Worm (Caenorhabditis elegans) whole organism, L3 larva: ENCODE measurements around the gene F07B7.7.
"Not testable (repeated sequence)": the region's sequence is repeated elsewhere in the genome, so short reads cannot be mapped to it uniquely, and the experiment has no call there.

Experiments used
- aly-2 ChIP-seq: fragments of 150-350 bp; optimal IDR thresholded peaks from 2 replicates; lab custom pipeline; 2014; ENCODE audit warnings: missing biosample characterization, missing genetic modification characterization
- ceh-16 ChIP-seq: sonication (generic microtip); optimal IDR thresholded peaks from 2 replicates; lab custom pipeline; 2017; ENCODE audit warnings: missing biosample characterization, missing genetic modification characterization
- ceh-82 ChIP-seq: fragments of 150-350 bp; optimal IDR thresholded peaks from 2 replicates; lab custom pipeline; 2014; ENCODE audit warnings: missing biosample characterization, missing genetic modification characterization
- ceh-9 ChIP-seq: sonication (generic microtip); optimal IDR thresholded peaks from 2 replicates; lab custom pipeline; 2018; ENCODE audit warnings: missing biosample characterization, missing genetic modification characterization
- egl-5 ChIP-seq: fragments of 150-350 bp; optimal IDR thresholded peaks from 2 replicates; lab custom pipeline; 2017; ENCODE audit warnings: missing biosample characterization, missing genetic modification reagents, missing genetic modification characterization, inconsistent platforms
- elt-1 ChIP-seq: fragments of 150-350 bp; optimal IDR thresholded peaks from 2 replicates; lab custom pipeline; 2014; ENCODE audit warnings: missing biosample characterization, missing genetic modification characterization
- elt-2 ChIP-seq: sonication (generic microtip); optimal IDR thresholded peaks from 2 replicates; lab custom pipeline; 2016; ENCODE audit warnings: missing genetic modification reagents, mild to moderate bottlenecking, missing genetic modification characterization, missing compliant biosample characterization
- elt-3 ChIP-seq, 3 experiments: fragments of 150-350 bp in 1 of 3; sonication (generic microtip) in 2 of 3; optimal IDR thresholded peaks; 2 replicates in 2 of 3; 4 replicates in 1 of 3; lab custom pipeline; 2014 to 2017; ENCODE audit warnings: missing biosample characterization in 3 of 3, missing genetic modification characterization in 3 of 3
- fkh-10 ChIP-seq: sonication (generic microtip); optimal IDR thresholded peaks from 2 replicates; lab custom pipeline; 2017; ENCODE audit warnings: missing biosample characterization, missing genetic modification reagents, missing genetic modification characterization
- hmg-11 ChIP-seq: sonication (generic microtip); optimal IDR thresholded peaks from 2 replicates; lab custom pipeline; 2016; ENCODE audit warnings: missing genetic modification characterization, missing compliant biosample characterization
- jun-1 ChIP-seq: fragments of 150-350 bp; optimal IDR thresholded peaks from 2 replicates; lab custom pipeline; 2014; ENCODE audit warnings: missing biosample characterization, missing genetic modification reagents, missing genetic modification characterization
- lin-15B ChIP-seq: fragments of 150-350 bp; optimal IDR thresholded peaks from 2 replicates; lab custom pipeline; 2014; ENCODE audit warnings: missing biosample characterization, missing genetic modification characterization
- lin-39 ChIP-seq: fragments of 150-350 bp; optimal IDR thresholded peaks from 2 replicates; lab custom pipeline; 2018; ENCODE audit warnings: missing biosample characterization, missing genetic modification reagents, missing genetic modification characterization
- lsy-12 ChIP-seq: sonication (generic microtip); optimal IDR thresholded peaks from 2 replicates; lab custom pipeline; 2016; ENCODE audit warnings: mild to moderate bottlenecking, missing genetic modification characterization, missing compliant biosample characterization
- mml-1 ChIP-seq: fragments of 150-350 bp; sonication (generic microtip); optimal IDR thresholded peaks from 3 replicates; lab custom pipeline; 2014; ENCODE audit warnings: missing biosample characterization, missing genetic modification characterization
- nfya-1 ChIP-seq: sonication (generic microtip); optimal IDR thresholded peaks from 2 replicates; lab custom pipeline; 2017; ENCODE audit warnings: missing genetic modification characterization, mild to moderate bottlenecking, missing compliant biosample characterization, antibody characterized with exemption, moderate library complexity; ENCODE audit not compliant: insufficient read depth
- nhr-237 ChIP-seq: fragments of 150-350 bp; optimal IDR thresholded peaks from 2 replicates; lab custom pipeline; 2014; ENCODE audit warnings: missing biosample characterization, missing genetic modification characterization
- nhr-25 ChIP-seq: sonication (generic microtip); optimal IDR thresholded peaks from 2 replicates; lab custom pipeline; 2017; ENCODE audit warnings: missing biosample characterization, missing genetic modification characterization
- nhr-67 ChIP-seq: fragments of 150-350 bp; optimal IDR thresholded peaks from 2 replicates; lab custom pipeline; 2014; ENCODE audit warnings: missing biosample characterization, missing genetic modification characterization
- nhr-77 ChIP-seq: fragments of 150-350 bp; optimal IDR thresholded peaks from 2 replicates; lab custom pipeline; 2014; ENCODE audit warnings: missing biosample characterization, missing genetic modification characterization
- pha-4 ChIP-seq: fragments of 150-350 bp; optimal IDR thresholded peaks from 2 replicates; lab custom pipeline; 2014; ENCODE audit warnings: missing biosample characterization, missing genetic modification reagents, missing genetic modification characterization
- tbx-2 ChIP-seq: sonication (generic microtip); optimal IDR thresholded peaks from 2 replicates; lab custom pipeline; 2016; ENCODE audit warnings: mild to moderate bottlenecking, missing genetic modification characterization, missing compliant biosample characterization
- unc-39 ChIP-seq: sonication (generic microtip); optimal IDR thresholded peaks from 4 replicates; lab custom pipeline; 2017; ENCODE audit warnings: missing biosample characterization, missing genetic modification characterization
- unc-62 ChIP-seq: fragments of 150-350 bp; sonication (generic microtip); optimal IDR thresholded peaks from 4 replicates; lab custom pipeline; 2014; ENCODE audit warnings: missing biosample characterization, missing genetic modification reagents, missing genetic modification characterization
- zag-1 ChIP-seq: fragments of 150-350 bp; optimal IDR thresholded peaks from 2 replicates; lab custom pipeline; 2014; ENCODE audit warnings: missing biosample characterization, missing genetic modification characterization
- ztf-4 ChIP-seq: fragments of 150-350 bp; optimal IDR thresholded peaks from 2 replicates; lab custom pipeline; 2014; ENCODE audit warnings: missing biosample characterization, missing genetic modification characterization

The F07B7.7 gene

ce11 chrV:8796246-8796645, 39.2 kb upstream of the F07B7.7 start:
- TF ChIP-seq elt-2 (tag; lab: Kevin White, UChicago) (peak; percentile 25), mml-1 (tag; lab: Kevin White, UChicago) (no peak)

- no peak for TF ChIP-seq nhr-237 (tag; lab: Kevin White, UChicago)
- no peak for TF ChIP-seq ceh-16 (tag; lab: Kevin White, UChicago)
- TF ChIP-seq pha-4 (tag; lab: Kevin White, UChicago): peak; percentile 44
- no peak for TF ChIP-seq zag-1 (tag; lab: Kevin White, UChicago)
- no peak for TF ChIP-seq tbx-2
- no peak for TF ChIP-seq lsy-12 (tag; lab: Kevin White, UChicago)
Measured at ce11 chrV:8796889-8797288, 38.5 kb upstream of the F07B7.7 start.

ce11 chrV:8798470-8798869, 36.9 kb upstream of the F07B7.7 start:
- peak; percentile 8 for TF ChIP-seq elt-2 (tag; lab: Kevin White, UChicago)
- TF ChIP-seq ceh-9 (tag; lab: Kevin White, UChicago): no peak

- TF ChIP-seq elt-2 (tag; lab: Kevin White, UChicago) (peak; percentile 21), nhr-67 (tag; lab: Kevin White, UChicago) (no peak), nhr-25 (tag; lab: Kevin White, UChicago) (peak; percentile 29)
- TF ChIP-seq, all 47 proteins: peak for 2
Measured at ce11 chrV:8799293-8799812, 36.1 kb upstream of the F07B7.7 start.

- no peak for TF ChIP-seq aly-2 (tag; lab: Kevin White, UChicago)
- TF ChIP-seq jun-1 (tag; lab: Kevin White, UChicago): no peak
- TF ChIP-seq lin-15B (tag; lab: Kevin White, UChicago): no peak
- TF ChIP-seq ceh-82 (tag; lab: Kevin White, UChicago): no peak
- no peak for TF ChIP-seq nhr-77 (tag; lab: Kevin White, UChicago)
- peak; percentile 32 for TF ChIP-seq fkh-10 (GFP tag; lab: Kevin White, UChicago)
- TF ChIP-seq ztf-4 (tag; lab: Kevin White, UChicago): no peak
Measured at ce11 chrV:8800978-8801559, 34.3 kb upstream of the F07B7.7 start, which contains the start of gene magu-2. Gene magu-2 (minus strand): TSS chrV:8801028.

ce11 chrV:8802252-8802651, 33.2 kb upstream of the F07B7.7 start:
- peak; percentile 3 for TF ChIP-seq unc-62 (GFP tag; lab: Kevin White, UChicago)
- TF ChIP-seq egl-5 (tag; lab: Kevin White, UChicago): no peak
- peak; percentile 48 for TF ChIP-seq lin-39 (tag; lab: Kevin White, UChicago)
- TF ChIP-seq hmg-11: peak; percentile 8

ce11 chrV:8805047-8805446, 30.4 kb upstream of the F07B7.7 start:
- no peak for TF ChIP-seq nhr-67 (tag; lab: Kevin White, UChicago)
- no peak for TF ChIP-seq elt-1 (tag; lab: Kevin White, UChicago)
- peak; percentile 3 for TF ChIP-seq tbx-2
- no peak for TF ChIP-seq nfya-1 (tag; lab: Kevin White, UChicago)

- not testable (repeated sequence) for TF ChIP-seq egl-5 (tag; lab: Kevin White, UChicago); elt-3 (tag; optimal IDR thresholded peaks at IDR 0.05; lab: Kevin White, UChicago); unc-39
- TF ChIP-seq, all 47 proteins: peak for 0; not testable (repeated sequence) for 47
Measured at ce11 chrV:8819855-8820254, 15.6 kb upstream of the F07B7.7 start, which contains the start of gene rpm-1. Gene rpm-1 (minus strand): TSS chrV:8819955.
